Worm (Caenorhabditis elegans): ENCODE results near the gene Y48G9A.7.

ce11 chrIII:2090695-2091094, 19.7 kb upstream of the Y48G9A.7 start:
- TF ChIP-seq R02D3.7 (tag; optimal IDR thresholded peaks at IDR 0.05) (no peak), daf-8 (GFP tag; IDR thresholded peaks at IDR 0.05) (no peak)

Data from whole organism, L4 larva.